Worm (Caenorhabditis elegans) whole organism, L2 larva: ENCODE data around the gene Y41C4A.12.
A peak's percentile ranks its signal among the peaks of the same experiment; 100 is the strongest.

Experiments
- C34F6.9 ChIP-seq: fragments of 150-350 bp; optimal IDR thresholded peaks from 2 replicates; lab custom pipeline; 2014; ENCODE audit warnings: missing biosample characterization, missing genetic modification characterization
- F13H6.1 ChIP-seq: sonication (generic microtip); optimal IDR thresholded peaks from 2 replicates; lab custom pipeline; 2016; ENCODE audit warnings: missing genetic modification characterization, missing compliant biosample characterization
- R02D3.7 ChIP-seq: fragments of 150-350 bp; optimal IDR thresholded peaks from 2 replicates; lab custom pipeline; 2014; ENCODE audit warnings: missing biosample characterization, missing genetic modification characterization
- Y55F3AM.14 ChIP-seq: fragments of 200-800 bp; sonication (Bioruptor generic); optimal IDR thresholded peaks from 2 replicates; lab custom pipeline; 2018; ENCODE audit warnings: mild to moderate bottlenecking, missing genetic modification characterization, missing compliant biosample characterization
- ZK546.5 ChIP-seq: sonication (generic microtip); optimal IDR thresholded peaks from 2 replicates; lab custom pipeline; 2017; ENCODE audit warnings: missing biosample characterization, missing genetic modification characterization
- alr-1 ChIP-seq: fragments of 150-350 bp; optimal IDR thresholded peaks from 2 replicates; lab custom pipeline; 2014; ENCODE audit warnings: missing biosample characterization, missing genetic modification characterization
- aly-2 ChIP-seq: fragments of 150-350 bp; optimal IDR thresholded peaks from 2 replicates; lab custom pipeline; 2014; ENCODE audit warnings: missing biosample characterization, missing genetic modification characterization
- ama-1 ChIP-seq: fragments of 150-350 bp; optimal IDR thresholded peaks from 2 replicates; lab custom pipeline; 2018; ENCODE audit warnings: inconsistent platforms
- blmp-1 ChIP-seq: sonication (generic microtip); optimal IDR thresholded peaks from 2 replicates; lab custom pipeline; 2017; ENCODE audit warnings: missing genetic modification characterization, mild to moderate bottlenecking, missing compliant biosample characterization, antibody characterized with exemption, moderate library complexity; ENCODE audit not compliant: insufficient read depth
- ceh-16 ChIP-seq: fragments of 150-350 bp; optimal IDR thresholded peaks from 2 replicates; lab custom pipeline; 2014; ENCODE audit warnings: missing biosample characterization, missing genetic modification characterization
- ceh-82 ChIP-seq: fragments of 150-350 bp; optimal IDR thresholded peaks from 2 replicates; lab custom pipeline; 2014; ENCODE audit warnings: missing biosample characterization, missing genetic modification characterization
- crh-2 ChIP-seq: sonication (generic microtip); optimal IDR thresholded peaks from 2 replicates; lab custom pipeline; 2017; ENCODE audit warnings: missing biosample characterization, missing genetic modification characterization
- dmd-4 ChIP-seq: sonication (generic microtip); optimal IDR thresholded peaks from 2 replicates; lab custom pipeline; 2017; ENCODE audit warnings: missing biosample characterization, missing genetic modification characterization
- elt-1 ChIP-seq: fragments of 150-350 bp; optimal IDR thresholded peaks from 2 replicates; lab custom pipeline; 2014; ENCODE audit warnings: missing biosample characterization, missing genetic modification characterization
- elt-3 ChIP-seq: sonication (generic microtip); optimal IDR thresholded peaks from 2 replicates; lab custom pipeline; 2017; ENCODE audit warnings: missing biosample characterization, missing genetic modification characterization
- fos-1 ChIP-seq: fragments of 150-350 bp; optimal IDR thresholded peaks from 2 replicates; lab custom pipeline; 2014; ENCODE audit warnings: missing biosample characterization, missing genetic modification characterization
- gmeb-1 ChIP-seq: fragments of 150-350 bp; optimal IDR thresholded peaks from 2 replicates; lab custom pipeline; 2014; ENCODE audit warnings: missing biosample characterization, missing genetic modification characterization
- lin-11 ChIP-seq: fragments of 150-350 bp; sonication (generic microtip); optimal IDR thresholded peaks from 2 replicates; lab custom pipeline; 2014; ENCODE audit warnings: missing biosample characterization, missing genetic modification characterization, inconsistent platforms, mixed read lengths
- lin-13 ChIP-seq: fragments of 150-350 bp; optimal IDR thresholded peaks from 2 replicates; lab custom pipeline; 2014; ENCODE audit warnings: missing biosample characterization, missing genetic modification reagents, missing genetic modification characterization
- lin-39 ChIP-seq: fragments of 150-350 bp; optimal IDR thresholded peaks from 2 replicates; lab custom pipeline; 2014; ENCODE audit warnings: missing biosample characterization, missing genetic modification reagents, missing genetic modification characterization
- lsy-2 ChIP-seq, 2 experiments: fragments of 150-350 bp in 1 of 2; sonication (generic microtip) in 1 of 2; optimal IDR thresholded peaks; 2 replicates each; lab custom pipeline; 2014 to 2017; ENCODE audit warnings: missing biosample characterization in 2 of 2, missing genetic modification characterization in 2 of 2
- mab-5 ChIP-seq: fragments of 150-350 bp; optimal IDR thresholded peaks from 2 replicates; lab custom pipeline; 2014; ENCODE audit warnings: missing biosample characterization, missing genetic modification characterization
- mbf-1 ChIP-seq: sonication (generic microtip); optimal IDR thresholded peaks from 2 replicates; lab custom pipeline; 2017; ENCODE audit warnings: missing biosample characterization, missing genetic modification characterization
- mdl-1 ChIP-seq, 2 experiments: fragments of 150-350 bp in 1 of 2; sonication (generic microtip) in 1 of 2; optimal IDR thresholded peaks; 2 replicates each; lab custom pipeline; 2017; ENCODE audit warnings: missing biosample characterization in 2 of 2, missing genetic modification characterization in 2 of 2
- nhr-10 ChIP-seq: sonication (generic microtip); optimal IDR thresholded peaks from 2 replicates; lab custom pipeline; 2017; ENCODE audit warnings: missing biosample characterization, missing genetic modification characterization
- nhr-11 ChIP-seq: fragments of 150-350 bp; optimal IDR thresholded peaks from 2 replicates; lab custom pipeline; 2014; ENCODE audit warnings: missing biosample characterization, missing genetic modification characterization
- nhr-12 ChIP-seq: fragments of 150-350 bp; optimal IDR thresholded peaks from 2 replicates; lab custom pipeline; 2014; ENCODE audit warnings: missing biosample characterization, missing genetic modification characterization
- nhr-129 ChIP-seq: fragments of 150-350 bp; optimal IDR thresholded peaks from 2 replicates; lab custom pipeline; 2014; ENCODE audit warnings: missing biosample characterization, missing genetic modification characterization
- nhr-23 ChIP-seq: fragments of 150-350 bp; optimal IDR thresholded peaks from 2 replicates; lab custom pipeline; 2014; ENCODE audit warnings: missing biosample characterization, missing genetic modification reagents, missing genetic modification characterization
- nhr-237 ChIP-seq: fragments of 150-350 bp; optimal IDR thresholded peaks from 2 replicates; lab custom pipeline; 2014; ENCODE audit warnings: missing biosample characterization, missing genetic modification characterization
- nhr-25 ChIP-seq: fragments of 150-350 bp; sonication (generic microtip); optimal IDR thresholded peaks from 3 replicates; lab custom pipeline; 2014; ENCODE audit warnings: missing biosample characterization, missing genetic modification characterization
- nhr-6 ChIP-seq: fragments of 150-350 bp; optimal IDR thresholded peaks from 2 replicates; lab custom pipeline; 2014; ENCODE audit warnings: missing biosample characterization, missing genetic modification characterization
- nhr-77 ChIP-seq: fragments of 150-350 bp; optimal IDR thresholded peaks from 2 replicates; lab custom pipeline; 2014; ENCODE audit warnings: missing biosample characterization, missing genetic modification characterization
- peb-1 ChIP-seq: fragments of 150-350 bp; optimal IDR thresholded peaks from 2 replicates; lab custom pipeline; 2014; ENCODE audit warnings: missing biosample characterization, missing genetic modification characterization
- sem-4 ChIP-seq: fragments of 150-350 bp; optimal IDR thresholded peaks from 2 replicates; lab custom pipeline; 2014; ENCODE audit warnings: missing biosample characterization, missing genetic modification reagents, missing genetic modification characterization
- skn-1 ChIP-seq: sonication (generic microtip); optimal IDR thresholded peaks from 2 replicates; lab custom pipeline; 2017; ENCODE audit warnings: missing biosample characterization, missing genetic modification characterization
- sma-9 ChIP-seq, 2 experiments: fragments of 150-350 bp in 1 of 2; sonication (generic microtip) in 1 of 2; optimal IDR thresholded peaks; 2 replicates each; lab custom pipeline; 2014 to 2016; ENCODE audit warnings: missing genetic modification characterization in 2 of 2, mild to moderate bottlenecking in 1 of 2, missing biosample characterization in 1 of 2, missing compliant biosample characterization in 1 of 2, missing genetic modification reagents in 1 of 2, moderate library complexity in 1 of 2
- snpc-4 ChIP-seq: fragments of 150-350 bp; optimal IDR thresholded peaks from 2 replicates; lab custom pipeline; 2014; ENCODE audit warnings: missing biosample characterization, missing genetic modification characterization
- unc-39 ChIP-seq: fragments of 150-350 bp; optimal IDR thresholded peaks from 2 replicates; lab custom pipeline; 2014; ENCODE audit warnings: missing biosample characterization, missing genetic modification characterization
- unc-55 ChIP-seq: fragments of 150-350 bp; sonication (generic microtip); optimal IDR thresholded peaks from 3 replicates; lab custom pipeline; 2014; ENCODE audit warnings: missing biosample characterization, missing genetic modification reagents, missing genetic modification characterization
- unc-62 ChIP-seq: fragments of 150-350 bp; optimal IDR thresholded peaks from 2 replicates; lab custom pipeline; 2014; ENCODE audit warnings: missing biosample characterization, missing genetic modification reagents, missing genetic modification characterization
- zag-1 ChIP-seq: fragments of 150-350 bp; optimal IDR thresholded peaks from 2 replicates; lab custom pipeline; 2014; ENCODE audit warnings: missing biosample characterization, missing genetic modification characterization
- ztf-1 ChIP-seq: fragments of 200-800 bp; sonication (Bioruptor generic); conservative IDR thresholded peaks from 2 replicates; pipeline ENCODE4 v1.3.6; 2022; ENCODE audit warnings: missing genetic modification characterization, missing compliant biosample characterization
- ztf-4 ChIP-seq: fragments of 150-350 bp; optimal IDR thresholded peaks from 2 replicates; lab custom pipeline; 2014; ENCODE audit warnings: missing biosample characterization, missing genetic modification characterization

Gene Y41C4A.12

DNA sequence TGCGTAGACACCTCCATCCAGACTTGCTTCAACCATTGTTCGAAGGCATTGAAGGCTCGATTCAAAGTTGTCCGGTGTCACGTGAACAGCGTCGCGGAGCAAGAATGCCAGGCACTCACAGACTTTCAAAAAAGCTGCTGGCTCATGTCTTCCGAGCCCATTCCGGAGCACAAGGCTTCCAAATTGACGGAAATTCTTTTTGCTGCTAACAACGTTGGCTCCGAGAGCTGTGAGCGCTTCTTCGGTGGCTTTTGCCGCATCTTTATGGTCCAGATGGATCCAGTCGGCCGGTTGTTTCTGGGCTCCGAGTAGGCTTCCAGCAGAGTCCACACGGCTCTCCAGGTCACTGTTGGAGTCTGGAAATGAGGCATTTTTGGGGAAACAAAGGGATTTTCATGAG, 31.4 kb upstream of the Y41C4A.12 start:
- TF ChIP-seq nhr-11 (tag; lab: Kevin White, UChicago) (no peak), zag-1 (tag; lab: Kevin White, UChicago) (no peak), unc-39 (tag; lab: Kevin White, UChicago) (no peak), F13H6.1 (tag; lab: Kevin White, UChicago) (no peak), ZK546.5 (tag; lab: Kevin White, UChicago) (no peak), lsy-2 (tag; optimal IDR thresholded peaks at IDR 0.05; lab: Kevin White, UChicago) (no peak), sem-4 (tag; lab: Kevin White, UChicago) (no peak), nhr-77 (tag; lab: Kevin White, UChicago) (no peak), ceh-16 (tag; lab: Kevin White, UChicago) (no peak), ztf-1 (GFP tag; lab: Robert Waterston, UW) (no peak), peb-1 (no peak), dmd-4 (tag; lab: Kevin White, UChicago) (no peak), lin-11 (tag; lab: Kevin White, UChicago) (no peak), mdl-1 (tag; optimal IDR thresholded peaks at IDR 0.05; lab: Kevin White, UChicago) (no peak), nhr-12 (tag; lab: Kevin White, UChicago) (no peak), unc-62 (no peak), Y55F3AM.14 (GFP tag; lab: Kevin White, UChicago) (no peak)

DNA sequence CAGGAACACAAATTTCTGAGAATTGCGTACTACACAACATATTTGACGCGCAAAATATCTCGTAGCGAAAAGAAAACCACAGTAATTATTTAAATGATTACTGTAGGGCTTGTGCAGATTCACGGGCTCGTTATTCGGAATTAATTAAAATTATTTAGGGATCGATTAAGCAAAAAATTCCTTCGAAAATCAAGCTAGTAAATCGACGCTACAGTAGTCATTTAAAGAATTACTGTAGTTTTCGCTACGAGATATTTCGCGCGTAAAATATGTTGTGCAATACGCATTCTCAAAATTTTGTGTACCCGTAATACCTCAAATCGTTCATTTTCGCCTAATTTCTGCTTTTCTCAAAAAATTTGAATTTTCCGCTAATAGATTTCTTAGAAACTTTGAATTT, 24.3 kb upstream of the Y41C4A.12 start:
- no peak for TF ChIP-seq aly-2 (tag; lab: Kevin White, UChicago)
- no peak for TF ChIP-seq R02D3.7 (tag; lab: Kevin White, UChicago)
- TF ChIP-seq peb-1, result no peak
- no peak for TF ChIP-seq nhr-12 (tag; lab: Kevin White, UChicago)
- no peak for TF ChIP-seq nhr-6
- no peak for TF ChIP-seq nhr-10 (tag; lab: Kevin White, UChicago)
- no peak for TF ChIP-seq dmd-4 (tag; lab: Kevin White, UChicago)
- no peak for TF ChIP-seq ztf-4 (tag; lab: Kevin White, UChicago)
- no peak for TF ChIP-seq elt-1 (tag; lab: Kevin White, UChicago)
- no peak for TF ChIP-seq lsy-2 (tag; optimal IDR thresholded peaks at IDR 0.05; lab: Kevin White, UChicago)
- TF ChIP-seq lin-39, result no peak
- TF ChIP-seq unc-39 (tag; lab: Kevin White, UChicago), result no peak
- TF ChIP-seq mdl-1 (tag; optimal IDR thresholded peaks at IDR 0.05; lab: Kevin White, UChicago), result no peak
- TF ChIP-seq ceh-82 (tag; lab: Kevin White, UChicago), result no peak
- TF ChIP-seq ZK546.5 (tag; lab: Kevin White, UChicago), result no peak
- TF ChIP-seq, all 48 proteins: peak for 0

DNA sequence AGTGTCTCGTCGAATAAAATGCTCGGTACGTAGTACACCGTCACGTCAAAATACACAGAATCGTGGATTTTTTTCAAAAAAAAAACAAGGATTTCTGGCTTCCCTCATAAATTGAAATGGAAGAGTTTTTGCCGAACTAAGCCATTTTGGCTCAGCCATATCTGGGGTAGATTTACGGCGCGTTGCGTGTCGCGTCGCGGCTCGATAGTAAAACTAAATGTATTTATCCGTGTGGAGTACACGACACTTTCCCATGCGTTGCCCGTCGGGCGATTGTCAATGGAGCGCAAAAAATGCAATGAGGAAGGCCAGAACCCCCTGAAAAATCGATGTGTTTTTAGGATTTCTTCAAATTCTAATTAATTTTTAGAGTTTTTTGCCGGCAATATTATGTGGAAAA, 23.7 kb upstream of the Y41C4A.12 start:
- TF ChIP-seq aly-2 (tag; lab: Kevin White, UChicago) (no peak), ama-1 (lab: Kevin White, UChicago) (no peak), nhr-129 (tag; lab: Kevin White, UChicago) (no peak), ztf-1 (GFP tag; lab: Robert Waterston, UW) (no peak), crh-2 (tag; lab: Kevin White, UChicago) (no peak), unc-39 (tag; lab: Kevin White, UChicago) (no peak), F13H6.1 (tag; lab: Kevin White, UChicago) (no peak), ztf-4 (tag; lab: Kevin White, UChicago) (no peak), skn-1 (tag; lab: Kevin White, UChicago) (no peak), fos-1 (no peak), ceh-16 (tag; lab: Kevin White, UChicago) (no peak), alr-1 (tag; lab: Kevin White, UChicago) (no peak), peb-1 (no peak), gmeb-1 (tag; lab: Kevin White, UChicago) (no peak), lin-11 (tag; lab: Kevin White, UChicago) (no peak)

DNA sequence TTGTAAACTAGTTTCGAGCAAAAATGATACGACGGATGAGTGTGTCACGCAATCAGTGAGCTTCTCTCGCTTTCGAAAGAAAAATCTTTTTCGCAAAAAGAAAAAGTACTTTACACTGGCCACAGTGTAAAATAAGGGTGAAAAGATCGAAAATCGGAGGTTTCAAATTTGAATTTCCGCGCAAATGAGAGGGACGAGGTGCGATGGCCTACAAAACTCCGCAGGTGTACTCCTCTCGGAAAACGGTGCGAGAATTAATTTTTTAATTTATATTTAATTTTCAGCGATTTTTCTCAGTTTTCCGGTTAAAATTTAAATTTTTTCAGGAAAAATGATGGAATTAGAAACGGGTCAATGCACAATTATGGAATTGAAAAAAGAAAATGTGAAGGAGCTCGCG, 20.2 kb upstream of the Y41C4A.12 start, which contains the start of gene mrt-2:
TSS of gene mrt-2 (plus strand) at position 49 of the 400 bp plus-strand sequence.
- TF ChIP-seq nhr-129 (tag; lab: Kevin White, UChicago) (peak; percentile 48), blmp-1 (tag; lab: Kevin White, UChicago) (peak; percentile 48), nhr-23 (tag; lab: Kevin White, UChicago) (no peak), C34F6.9 (tag; lab: Kevin White, UChicago) (peak; percentile 81), gmeb-1 (tag; lab: Kevin White, UChicago) (peak; percentile 98), unc-55 (GFP tag; lab: Kevin White, UChicago) (peak; percentile 86), zag-1 (tag; lab: Kevin White, UChicago) (no peak), ztf-4 (tag; lab: Kevin White, UChicago) (no peak), peb-1 (no peak), nhr-12 (tag; lab: Kevin White, UChicago) (no peak), unc-39 (tag; lab: Kevin White, UChicago) (no peak), ama-1 (lab: Kevin White, UChicago) (no peak), lsy-2 (tag; optimal IDR thresholded peaks at IDR 0.05; lab: Kevin White, UChicago) (peak; percentile 66 to 87), sma-9 (GFP tag; optimal IDR thresholded peaks at IDR 0.05; lab: Kevin White, UChicago) (no peak), sma-9 (tag; optimal IDR thresholded peaks at IDR 0.05; lab: Kevin White, UChicago) (no peak), elt-3 (tag; lab: Kevin White, UChicago) (no peak), lin-13 (GFP tag; lab: Kevin White, UChicago) (peak; percentile 76), mab-5 (tag; lab: Kevin White, UChicago) (no peak), nhr-25 (tag; lab: Kevin White, UChicago) (peak; percentile 79), unc-62 (no peak), ceh-82 (tag; lab: Kevin White, UChicago) (no peak), snpc-4 (tag; lab: Kevin White, UChicago) (peak; percentile 40), skn-1 (tag; lab: Kevin White, UChicago) (no peak), mbf-1 (tag; lab: Kevin White, UChicago) (no peak), mdl-1 (tag; optimal IDR thresholded peaks at IDR 0.05; lab: Kevin White, UChicago) (no peak), nhr-237 (tag; lab: Kevin White, UChicago) (no peak), aly-2 (tag; lab: Kevin White, UChicago) (no peak), lin-39 (no peak), crh-2 (tag; lab: Kevin White, UChicago) (peak; percentile 76), dmd-4 (tag; lab: Kevin White, UChicago) (no peak)
